Worm (Caenorhabditis elegans): Measurements from ENCODE around the gene C25G4.8.

DNA sequence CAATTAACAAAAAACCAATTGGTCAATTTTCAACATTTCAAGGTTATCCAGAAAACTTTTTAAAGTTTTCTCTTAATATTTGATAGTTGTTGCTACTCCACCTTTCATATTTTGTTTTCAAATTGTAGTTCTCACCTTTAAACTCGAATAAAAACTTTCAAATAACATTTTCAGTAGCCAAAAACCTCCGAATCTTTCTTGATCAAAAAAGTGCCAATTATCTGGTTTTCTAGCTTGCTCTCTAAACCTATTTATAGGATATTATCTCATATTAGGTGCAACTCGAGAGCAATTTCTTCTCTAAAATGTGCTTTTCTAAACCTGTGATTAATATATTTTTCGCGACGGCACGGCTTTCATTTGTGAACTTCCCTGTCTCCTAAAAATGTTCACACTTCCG lies 23.9 kb upstream of the C25G4.8 start, which contains the start of gene sru-26:
- TF ChIP-seq skn-1 (tag; optimal IDR thresholded peaks at IDR 0.05) (no peak), pqm-1 (tag; optimal IDR thresholded peaks at IDR 0.05) (no peak), snpc-4 (tag; optimal IDR thresholded peaks at IDR 0.05) (no peak)

Measured in whole organism, L3 larva.